Fruit fly (Drosophila melanogaster) whole organism, wandering third instar larva: ENCODE measurements around the gene fry.

Experiments used
- Abd-B ChIP-seq: fragments of >200 bp; optimal IDR thresholded peaks from 2 replicates; lab custom pipeline; 2017; ENCODE audit warnings: missing biosample characterization, missing genetic modification characterization
- CG9705 ChIP-seq: fragments of 200-800 bp; sonication (Bioruptor generic); optimal IDR thresholded peaks from 2 replicates; lab custom pipeline; 2018; ENCODE audit warnings: missing biosample characterization, mild to moderate bottlenecking, missing genetic modification characterization
- CrebA ChIP-seq: fragments of 200-800 bp; sonication (Bioruptor generic); optimal IDR thresholded peaks from 2 replicates; lab custom pipeline; 2016; ENCODE audit warnings: missing biosample characterization, mild to moderate bottlenecking, missing genetic modification characterization, borderline replicate concordance
- Dfd ChIP-seq: fragments of >200 bp; optimal IDR thresholded peaks from 2 replicates; lab custom pipeline; 2017; ENCODE audit warnings: missing biosample characterization, missing genetic modification characterization
- Dif ChIP-seq: fragments of 200-275, 200-300 bp; sonication (Bioruptor generic); optimal IDR thresholded peaks from 2 replicates; lab custom pipeline; 2018; ENCODE audit warnings: missing biosample characterization, missing genetic modification characterization; ENCODE audit not compliant: partially characterized antibody
- GATAd ChIP-seq: sonication (Bioruptor generic); optimal IDR thresholded peaks from 2 replicates; lab custom pipeline; 2016; ENCODE audit warnings: missing biosample characterization, missing genetic modification characterization
- HLH106 ChIP-seq: fragments of 200-800 bp; optimal IDR thresholded peaks from 3 replicates; lab custom pipeline; 2019; ENCODE audit warnings: missing biosample characterization, mild to moderate bottlenecking, missing genetic modification characterization, moderate library complexity
- Hnf4 ChIP-seq: fragments of 200-800 bp; sonication (Bioruptor generic); optimal IDR thresholded peaks from 2 replicates; lab custom pipeline; 2016; ENCODE audit warnings: missing biosample characterization, mild to moderate bottlenecking, missing genetic modification characterization
- Hr83 ChIP-seq: fragments of 200-300 bp; sonication (Bioruptor generic); optimal IDR thresholded peaks from 2 replicates; lab custom pipeline; 2016; ENCODE audit warnings: missing biosample characterization, mild to moderate bottlenecking, missing genetic modification characterization, moderate library complexity; ENCODE audit not compliant: poor library complexity, severe bottlenecking
- Mio ChIP-seq: sonication (Bioruptor generic); optimal IDR thresholded peaks from 2 replicates; lab custom pipeline; 2016; ENCODE audit warnings: missing biosample characterization, missing genetic modification characterization
- Myc ChIP-seq: fragments of >200 bp; optimal IDR thresholded peaks from 2 replicates; lab custom pipeline; 2017
- Rel ChIP-seq, 2 experiments: fragments of 200-800 bp; sonication (Bioruptor generic) in 1 of 2; optimal IDR thresholded peaks; 2 replicates in 1 of 2; 3 replicates in 1 of 2; lab custom pipeline; 2016 to 2019; ENCODE audit warnings: mild to moderate bottlenecking in 2 of 2, missing biosample characterization in 2 of 2, missing genetic modification characterization in 2 of 2, moderate library complexity in 1 of 2
- Sp1 ChIP-seq: fragments of 200-800 bp; sonication (Bioruptor generic); optimal IDR thresholded peaks from 3 replicates; lab custom pipeline; 2019; ENCODE audit warnings: missing biosample characterization, mild to moderate bottlenecking, missing genetic modification characterization, moderate library complexity
- br ChIP-seq: fragments of 200-800 bp; sonication (Bioruptor generic); optimal IDR thresholded peaks from 2 replicates; lab custom pipeline; 2016; ENCODE audit warnings: missing biosample characterization, missing genetic modification characterization
- brk ChIP-seq: fragments of 200-800 bp; sonication (Bioruptor generic); optimal IDR thresholded peaks from 2 replicates; lab custom pipeline; 2016; ENCODE audit warnings: missing biosample characterization, mild to moderate bottlenecking, missing genetic modification characterization
- dsf ChIP-seq: sonication (Bioruptor generic); optimal IDR thresholded peaks from 2 replicates; lab custom pipeline; 2016; ENCODE audit warnings: missing biosample characterization, missing genetic modification characterization, borderline replicate concordance
- ey ChIP-seq: fragments of 200-800 bp; sonication (Bioruptor generic); optimal IDR thresholded peaks from 2 replicates; lab custom pipeline; 2016; ENCODE audit warnings: missing biosample characterization, missing genetic modification characterization
- foxo ChIP-seq, 2 experiments: fragments of 200-800 bp; sonication (Bioruptor generic); optimal IDR thresholded peaks; 2 replicates in 1 of 2; 3 replicates in 1 of 2; lab custom pipeline; 2016 to 2017; ENCODE audit warnings: missing biosample characterization in 2 of 2, missing genetic modification characterization in 2 of 2
- fru ChIP-seq: fragments of 200-800 bp; sonication (Bioruptor generic); optimal IDR thresholded peaks from 3 replicates; lab custom pipeline; 2016; ENCODE audit warnings: missing biosample characterization, mild to moderate bottlenecking, missing genetic modification characterization
- h ChIP-seq: fragments of 200-800 bp; sonication (Bioruptor generic); optimal IDR thresholded peaks from 3 replicates; lab custom pipeline; 2016; ENCODE audit warnings: missing biosample characterization, mild to moderate bottlenecking, missing genetic modification characterization
- jim ChIP-seq: fragments of 175-275, 200-325 bp; sonication (Bioruptor generic); optimal IDR thresholded peaks from 2 replicates; lab custom pipeline; 2016; ENCODE audit warnings: missing biosample characterization, mild to moderate bottlenecking, missing genetic modification characterization
- pan ChIP-seq: fragments of >200 bp; optimal IDR thresholded peaks from 2 replicates; lab custom pipeline; 2017
- psq ChIP-seq: fragments of 200-800 bp; sonication (Bioruptor generic); optimal IDR thresholded peaks from 3 replicates; lab custom pipeline; 2017; ENCODE audit warnings: missing biosample characterization, mild to moderate bottlenecking, missing genetic modification characterization, moderate library complexity
- sage ChIP-seq: fragments of 200-800 bp; sonication (Bioruptor generic); optimal IDR thresholded peaks from 2 replicates; lab custom pipeline; 2016; ENCODE audit warnings: missing biosample characterization, mild to moderate bottlenecking, missing genetic modification characterization
- sv ChIP-seq: fragments of 200-800 bp; sonication (Bioruptor generic); optimal IDR thresholded peaks from 3 replicates; lab custom pipeline; 2016; ENCODE audit warnings: missing biosample characterization, missing genetic modification characterization
- tai ChIP-seq: sonication (Bioruptor generic); optimal IDR thresholded peaks from 2 replicates; lab custom pipeline; 2016; ENCODE audit warnings: missing biosample characterization, missing genetic modification characterization
- woc ChIP-seq: sonication (Bioruptor generic); optimal IDR thresholded peaks from 2 replicates; lab custom pipeline; 2016; ENCODE audit warnings: missing biosample characterization, mild to moderate bottlenecking, missing genetic modification characterization

The fry gene

DNA sequence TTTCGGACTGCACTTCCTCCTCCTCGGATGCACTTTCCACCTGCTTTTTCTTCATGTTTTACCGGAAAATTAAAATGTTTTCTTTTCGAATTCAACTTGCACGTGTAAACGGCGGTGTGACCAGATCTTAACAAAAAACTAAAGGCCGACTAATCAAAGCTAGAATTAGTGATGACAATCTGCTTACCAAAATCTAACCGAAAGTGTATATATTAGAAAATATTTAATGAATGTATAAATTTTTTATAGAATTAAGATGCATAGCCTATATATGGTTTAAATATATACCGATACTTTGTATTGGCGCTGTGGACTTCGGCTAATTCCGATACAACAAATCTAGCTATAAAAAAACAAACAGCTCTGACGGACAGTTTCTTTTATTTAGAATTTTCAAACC, 40.0 kb upstream of the fry start, which contains the start of the genes CG18178 and CG14174 (continued):
- no peak for TF ChIP-seq tai (GFP tag; lab: Kevin White, UChicago)
- TF ChIP-seq foxo (GFP tag; optimal IDR thresholded peaks at IDR 0.05; lab: Kevin White, UChicago) = peak in 1 of 2 experiments; percentile 47
- peak; percentile 73 for TF ChIP-seq Sp1 (GFP tag; lab: Kevin White, UChicago)
- TF ChIP-seq br (GFP tag; lab: Kevin White, UChicago) = no peak
- TF ChIP-seq HLH106 (tag; lab: Kevin White, UChicago) = peak; percentile 84
- TF ChIP-seq Mio (GFP tag; lab: Kevin White, UChicago) = no peak
- no peak for TF ChIP-seq Rel (GFP tag; optimal IDR thresholded peaks at IDR 0.05; lab: Kevin White, UChicago)
- TF ChIP-seq Rel (tag; optimal IDR thresholded peaks at IDR 0.05; lab: Kevin White, UChicago) = peak; percentile 82
- no peak for TF ChIP-seq pan (lab: Kevin White, UChicago)
- peak; percentile 63 for TF ChIP-seq psq (GFP tag; lab: Kevin White, UChicago)
- TF ChIP-seq Hnf4 (GFP tag; lab: Kevin White, UChicago) = no peak
- TF ChIP-seq GATAd (GFP tag; lab: Kevin White, UChicago) = no peak
- no peak for TF ChIP-seq Dfd
- no peak for TF ChIP-seq sage
- peak; percentile 38 for TF ChIP-seq sv (GFP tag; lab: Kevin White, UChicago)

dm6 chr3L:9717839-9718238, 38.9 kb upstream of the fry start:
- no peak for TF ChIP-seq fru (GFP tag; lab: Kevin White, UChicago)
- no peak for TF ChIP-seq Rel (GFP tag; optimal IDR thresholded peaks at IDR 0.05; lab: Kevin White, UChicago)
- TF ChIP-seq Rel (tag; optimal IDR thresholded peaks at IDR 0.05; lab: Kevin White, UChicago) = peak; percentile 98

DNA sequence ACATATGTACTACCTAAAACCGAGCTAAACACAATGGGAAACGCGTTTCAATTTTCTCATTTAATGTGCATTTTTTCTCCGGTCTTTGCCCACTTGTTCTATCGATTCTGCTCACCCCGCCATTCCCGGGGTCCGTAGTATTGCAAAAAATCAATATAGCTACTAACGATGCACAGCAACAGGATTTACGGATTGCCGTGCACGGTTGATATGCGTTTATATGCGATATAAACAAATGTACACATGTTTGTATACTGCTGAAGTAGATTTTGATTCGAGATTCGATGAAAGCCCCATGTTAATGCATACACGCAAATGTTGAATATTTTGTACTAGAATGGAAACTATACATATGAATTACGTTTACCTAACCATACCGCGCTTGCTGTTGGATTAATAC, 38.2 kb upstream of the fry start:
- no peak for TF ChIP-seq Dif (GFP tag; lab: Kevin White, UChicago)
- TF ChIP-seq jim (GFP tag; lab: Kevin White, UChicago) = no peak
- TF ChIP-seq dsf (GFP tag; lab: Kevin White, UChicago) = no peak
- no peak for TF ChIP-seq psq (GFP tag; lab: Kevin White, UChicago)
- TF ChIP-seq brk = no peak
- no peak for TF ChIP-seq fru (GFP tag; lab: Kevin White, UChicago)
- TF ChIP-seq Sp1 (GFP tag; lab: Kevin White, UChicago) = no peak
- TF ChIP-seq CG9705 (GFP tag; lab: Kevin White, UChicago) = no peak
- no peak for TF ChIP-seq br (GFP tag; lab: Kevin White, UChicago)
- no peak for TF ChIP-seq ey (GFP tag; lab: Kevin White, UChicago)
- no peak for TF ChIP-seq Hr83
- TF ChIP-seq sage = no peak
- no peak for TF ChIP-seq Abd-B
- TF ChIP-seq woc (GFP tag; lab: Kevin White, UChicago) = no peak
- TF ChIP-seq, all 38 proteins: peak for 0

DNA sequence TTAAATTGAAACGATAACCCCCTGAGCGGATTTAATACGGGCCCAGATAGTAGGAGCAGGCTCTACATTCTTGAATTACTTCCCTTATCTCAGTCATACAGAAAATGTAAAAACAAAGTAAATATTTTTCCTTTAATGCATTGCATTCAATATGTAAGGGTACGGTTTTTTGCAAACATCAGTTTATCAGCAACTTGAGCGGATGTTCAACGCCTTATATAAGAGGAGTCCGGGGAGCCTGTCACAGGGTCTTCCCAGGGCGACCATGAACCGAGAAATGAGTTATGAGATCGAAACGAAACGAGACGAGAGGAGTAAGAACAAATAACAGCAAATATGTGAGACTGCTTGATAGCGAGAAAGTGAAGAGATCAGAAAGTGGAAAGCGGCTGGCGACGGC, 37.7 kb upstream of the fry start:
- TF ChIP-seq Myc (lab: Kevin White, UChicago) (no peak), Dif (GFP tag; lab: Kevin White, UChicago) (no peak), psq (GFP tag; lab: Kevin White, UChicago) (no peak), Rel (GFP tag; optimal IDR thresholded peaks at IDR 0.05; lab: Kevin White, UChicago) (no peak), Rel (tag; optimal IDR thresholded peaks at IDR 0.05; lab: Kevin White, UChicago) (peak; percentile 90), ey (GFP tag; lab: Kevin White, UChicago) (no peak), Mio (GFP tag; lab: Kevin White, UChicago) (no peak)

DNA sequence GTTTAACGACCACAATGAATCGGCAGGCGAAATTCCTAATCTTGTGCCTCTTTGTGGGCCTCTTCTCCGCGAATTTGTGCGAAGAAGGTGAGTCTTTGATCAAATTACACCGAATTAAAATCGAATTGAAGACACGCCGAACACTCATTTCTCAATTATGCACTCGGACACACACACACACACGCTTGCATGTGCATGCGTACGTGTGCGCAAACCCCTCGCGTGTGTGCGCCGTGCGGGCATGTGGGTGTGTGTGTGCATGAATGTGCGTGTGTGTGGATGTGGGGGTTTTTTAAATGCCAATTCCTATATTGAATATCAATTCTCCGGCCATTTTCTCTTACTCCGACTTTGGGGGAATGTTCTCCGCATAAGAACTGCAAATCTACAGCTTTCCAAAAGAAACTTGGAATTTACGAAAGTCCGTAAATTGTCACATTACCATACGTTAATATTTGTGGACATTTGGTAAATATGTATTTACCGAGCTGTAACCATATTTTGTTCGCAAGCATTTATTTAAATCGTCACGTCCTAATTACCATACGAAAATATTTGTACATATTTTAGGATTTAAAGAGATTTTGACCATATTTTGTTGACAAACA, 35.7 kb upstream of the fry start:
- TF ChIP-seq ey (GFP tag; lab: Kevin White, UChicago) = no peak
- TF ChIP-seq h (GFP tag; lab: Kevin White, UChicago) = no peak
- peak; percentile 57 for TF ChIP-seq Hr83
- peak; percentile 36 for TF ChIP-seq Dif (GFP tag; lab: Kevin White, UChicago)
- TF ChIP-seq CrebA (GFP tag; lab: Kevin White, UChicago) = no peak
- no peak for TF ChIP-seq Rel (GFP tag; optimal IDR thresholded peaks at IDR 0.05; lab: Kevin White, UChicago)
- peak; percentile 100 for TF ChIP-seq Rel (tag; optimal IDR thresholded peaks at IDR 0.05; lab: Kevin White, UChicago)
- peak; percentile 34 for TF ChIP-seq Abd-B
